Worm (Caenorhabditis elegans) whole organism, L1 larva: ENCODE measurements around the gene Y53F4B.24.

Experiments used
- alr-1 ChIP-seq: fragments of 200-800 bp; sonication (Bioruptor generic); optimal IDR thresholded peaks from 2 replicates; lab custom pipeline; 2018; ENCODE audit warnings: borderline replicate concordance, mild to moderate bottlenecking, missing genetic modification characterization, missing compliant biosample characterization
- ceh-82 ChIP-seq, 3 experiments: fragments of 150-350 bp in 1 of 3; sonication (generic microtip) in 2 of 3; optimal IDR thresholded peaks; 2 replicates each; lab custom pipeline; 2014 to 2017; ENCODE audit warnings: missing biosample characterization in 3 of 3, missing genetic modification characterization in 3 of 3
- egl-27 ChIP-seq, 2 experiments: fragments of 150-350 bp in 1 of 2; sonication (generic microtip); optimal IDR thresholded peaks; 3 replicates each; lab custom pipeline; 2017 to 2018; ENCODE audit warnings: missing biosample characterization in 2 of 2, missing genetic modification characterization in 2 of 2, missing genetic modification reagents in 2 of 2
- fos-1 ChIP-seq: fragments of 150-350 bp; optimal IDR thresholded peaks from 2 replicates; lab custom pipeline; 2014; ENCODE audit warnings: missing biosample characterization, missing genetic modification characterization
- jun-1 ChIP-seq: fragments of 150-350 bp; optimal IDR thresholded peaks from 2 replicates; lab custom pipeline; 2014; ENCODE audit warnings: missing biosample characterization, missing genetic modification reagents, missing genetic modification characterization
- mdl-1 ChIP-seq, 2 experiments: fragments of 150-350 bp; optimal IDR thresholded peaks; 2 replicates each; lab custom pipeline; 2014 to 2017; ENCODE audit warnings: missing biosample characterization in 2 of 2, missing genetic modification characterization in 2 of 2, inconsistent platforms in 1 of 2
- nhr-237 ChIP-seq: fragments of 150-350 bp; optimal IDR thresholded peaks from 2 replicates; lab custom pipeline; 2014; ENCODE audit warnings: missing biosample characterization, missing genetic modification characterization
- rnt-1 ChIP-seq: sonication (generic microtip); optimal IDR thresholded peaks from 2 replicates; lab custom pipeline; 2016; ENCODE audit warnings: mild to moderate bottlenecking, missing genetic modification characterization, moderate library complexity, missing compliant biosample characterization

- no peak for TF ChIP-seq nhr-237 (tag; lab: Kevin White, UChicago)
- no peak for TF ChIP-seq fos-1 (tag; lab: Kevin White, UChicago)
- no peak for TF ChIP-seq mdl-1 (tag; optimal IDR thresholded peaks at IDR 0.05; lab: Kevin White, UChicago)
- no peak for TF ChIP-seq jun-1
- TF ChIP-seq rnt-1 (tag; lab: Kevin White, UChicago) = no peak
- TF ChIP-seq egl-27 (tag; optimal IDR thresholded peaks at IDR 0.05; lab: Kevin White, UChicago) = no peak
- TF ChIP-seq alr-1 = no peak
- TF ChIP-seq ceh-82 (tag; optimal IDR thresholded peaks at IDR 0.05; lab: Kevin White, UChicago) = no peak
Measured at ce11 chrII:15124193-15124592, 10.0 kb downstream of the Y53F4B.24 start, which contains the start of gene Y53F4B.23.
